Worm (Caenorhabditis elegans) whole organism, young adult: ENCODE data around the gene C23H5.12.
A peak's percentile ranks its signal among the peaks of the same experiment; 100 is the strongest.

Experiments
- B0261.1 ChIP-seq: sonication (generic microtip); optimal IDR thresholded peaks from 2 replicates; lab custom pipeline; 2016; ENCODE audit warnings: mild to moderate bottlenecking, missing genetic modification characterization, moderate library complexity, missing compliant biosample characterization
- B0336.3 ChIP-seq: fragments of 200-800 bp; sonication (Bioruptor generic); IDR thresholded peaks from 2 replicates; pipeline ENCODE4 v1.3.6; 2022; ENCODE audit warnings: missing genetic modification characterization, missing compliant biosample characterization
- F10E7.11 ChIP-seq: sonication (generic microtip); optimal IDR thresholded peaks from 2 replicates; lab custom pipeline; 2017; ENCODE audit warnings: mild to moderate bottlenecking, missing genetic modification characterization, moderate library complexity, missing compliant biosample characterization
- F33H1.4 ChIP-seq: fragments of 200-800 bp; sonication (Bioruptor generic); IDR thresholded peaks from 2 replicates; pipeline ENCODE4 v1.3.6; 2022; ENCODE audit warnings: missing genetic modification reagents, missing genetic modification characterization, missing compliant biosample characterization
- F39B2.1 ChIP-seq: fragments of 200-800 bp; sonication (Bioruptor generic); IDR thresholded peaks from 2 replicates; pipeline ENCODE4 v1.3.6; 2022; ENCODE audit warnings: missing genetic modification reagents, missing genetic modification characterization, missing compliant biosample characterization
- F52B5.7 ChIP-seq: sonication (generic microtip); optimal IDR thresholded peaks from 2 replicates; lab custom pipeline; 2016; ENCODE audit warnings: mild to moderate bottlenecking, missing genetic modification characterization, missing compliant biosample characterization
- F55B11.4 ChIP-seq: sonication (generic microtip); optimal IDR thresholded peaks from 2 replicates; lab custom pipeline; 2016; ENCODE audit warnings: missing compliant biosample characterization, missing genetic modification characterization, borderline replicate concordance; ENCODE audit not compliant: insufficient read depth
- K12H6.12 ChIP-seq: fragments of 200-800 bp; sonication (Bioruptor generic); optimal IDR thresholded peaks from 2 replicates; lab custom pipeline; 2018; ENCODE audit warnings: mild to moderate bottlenecking, missing genetic modification characterization, missing compliant biosample characterization
- T07F8.4 ChIP-seq: sonication (generic microtip); optimal IDR thresholded peaks from 2 replicates; lab custom pipeline; 2016; ENCODE audit warnings: mild to moderate bottlenecking, missing genetic modification characterization, moderate library complexity, missing compliant biosample characterization
- Y56A3A.18 ChIP-seq: fragments of 200-800 bp; sonication (Bioruptor generic); IDR thresholded peaks from 2 replicates; pipeline ENCODE4 v1.3.6; 2022; ENCODE audit warnings: missing genetic modification reagents, missing genetic modification characterization, missing compliant biosample characterization
- Y67H2A.10 ChIP-seq: fragments of 200-800 bp; sonication (Bioruptor generic); conservative IDR thresholded peaks from 2 replicates; pipeline ENCODE4 v1.3.6; 2022; ENCODE audit warnings: missing genetic modification reagents, missing genetic modification characterization, missing compliant biosample characterization
- atf-7 ChIP-seq: sonication (generic microtip); optimal IDR thresholded peaks from 2 replicates; lab custom pipeline; 2017; ENCODE audit warnings: mild to moderate bottlenecking, missing genetic modification characterization, missing compliant biosample characterization
- bed-2 ChIP-seq: fragments of 200-800 bp; sonication (Bioruptor generic); IDR thresholded peaks from 2 replicates; pipeline ENCODE4 v1.3.6; 2022; ENCODE audit warnings: missing genetic modification reagents, missing genetic modification characterization, missing compliant biosample characterization
- cebp-2 ChIP-seq: fragments of 200-800 bp; sonication (Bioruptor generic); IDR thresholded peaks from 2 replicates; pipeline ENCODE4 v1.3.6; 2022; ENCODE audit warnings: missing genetic modification characterization, missing compliant biosample characterization
- die-1 ChIP-seq: sonication (generic microtip); optimal IDR thresholded peaks from 2 replicates; lab custom pipeline; 2016; ENCODE audit warnings: missing genotype, mild to moderate bottlenecking, missing genetic modification characterization, missing compliant biosample characterization
- dpff-1 ChIP-seq: sonication (generic microtip); optimal IDR thresholded peaks from 2 replicates; lab custom pipeline; 2017; ENCODE audit warnings: mild to moderate bottlenecking, missing genetic modification characterization, missing compliant biosample characterization
- egl-44 ChIP-seq: fragments of 200-800 bp; sonication (Bioruptor generic); IDR thresholded peaks from 2 replicates; pipeline ENCODE4 v1.3.6; 2022; ENCODE audit warnings: missing genetic modification reagents, missing genetic modification characterization, missing compliant biosample characterization
- egrh-3 ChIP-seq: fragments of 200-800 bp; sonication (Bioruptor generic); IDR thresholded peaks from 2 replicates; pipeline ENCODE4 v1.3.6; 2022; ENCODE audit warnings: missing genetic modification reagents, missing genetic modification characterization, missing compliant biosample characterization
- hlh-26 ChIP-seq: fragments of 200-800 bp; sonication (Bioruptor generic); conservative IDR thresholded peaks from 2 replicates; pipeline ENCODE4 v1.3.6; 2022; ENCODE audit warnings: missing genetic modification reagents, missing genetic modification characterization, missing compliant biosample characterization
- hsf-1 ChIP-seq: fragments of 200-800 bp; sonication (Bioruptor generic); IDR thresholded peaks from 2 replicates; pipeline ENCODE4 v1.3.6; 2022; ENCODE audit warnings: missing genetic modification reagents, missing genetic modification characterization, missing compliant biosample characterization
- lin-54 ChIP-seq: fragments of 200-800 bp; sonication (Bioruptor generic); optimal IDR thresholded peaks from 2 replicates; lab custom pipeline; 2018; ENCODE audit warnings: mild to moderate bottlenecking, missing genetic modification characterization, missing compliant biosample characterization
- lsl-1 ChIP-seq: fragments of 200-800 bp; sonication (Bioruptor generic); optimal IDR thresholded peaks from 2 replicates; lab custom pipeline; 2018; ENCODE audit warnings: mild to moderate bottlenecking, missing genetic modification characterization, moderate library complexity, missing compliant biosample characterization
- madf-3 ChIP-seq: fragments of 200-800 bp; sonication (Bioruptor generic); IDR thresholded peaks from 2 replicates; pipeline ENCODE4 v1.3.6; 2022; ENCODE audit warnings: missing genetic modification reagents, missing genetic modification characterization, missing compliant biosample characterization
- mes-4 ChIP-seq: sonication (generic microtip); optimal IDR thresholded peaks from 2 replicates; lab custom pipeline; 2016; ENCODE audit warnings: missing genotype, missing genetic modification characterization, missing compliant biosample characterization
- mxl-1 ChIP-seq: sonication (generic microtip); optimal IDR thresholded peaks from 2 replicates; lab custom pipeline; 2016; ENCODE audit warnings: missing genetic modification characterization, missing compliant biosample characterization
- nfya-1 ChIP-seq: sonication (generic microtip); optimal IDR thresholded peaks from 2 replicates; lab custom pipeline; 2017; ENCODE audit warnings: antibody characterized with exemption, missing compliant biosample characterization, missing genetic modification characterization, borderline replicate concordance; ENCODE audit not compliant: insufficient read depth
- nhr-120 ChIP-seq: fragments of 200-800 bp; sonication (Bioruptor generic); IDR thresholded peaks from 2 replicates; pipeline ENCODE4 v1.3.6; 2022; ENCODE audit warnings: missing genetic modification characterization, missing compliant biosample characterization
- rcor-1 ChIP-seq: fragments of 200-800 bp; sonication (Bioruptor generic); IDR thresholded peaks from 2 replicates; pipeline ENCODE4 v1.3.6; 2022; ENCODE audit warnings: missing genetic modification reagents, missing genetic modification characterization, missing compliant biosample characterization
- repo-1 ChIP-seq: sonication (generic microtip); optimal IDR thresholded peaks from 2 replicates; lab custom pipeline; 2017; ENCODE audit warnings: mild to moderate bottlenecking, missing genetic modification characterization, missing compliant biosample characterization
- tlf-1 ChIP-seq: fragments of 200-800 bp; sonication (Bioruptor generic); optimal IDR thresholded peaks from 2 replicates; lab custom pipeline; 2018; ENCODE audit warnings: mild to moderate bottlenecking, missing genetic modification characterization, missing compliant biosample characterization
- unc-130 ChIP-seq: sonication (generic microtip); optimal IDR thresholded peaks from 2 replicates; lab custom pipeline; 2016; ENCODE audit warnings: missing genetic modification reagents, missing genetic modification characterization, missing compliant biosample characterization
- xnd-1 ChIP-seq: sonication (generic microtip); optimal IDR thresholded peaks from 2 replicates; lab custom pipeline; 2016; ENCODE audit warnings: missing genotype, missing genetic modification reagents, missing genetic modification characterization, missing compliant biosample characterization
- zfh-2 ChIP-seq: fragments of 200-800 bp; sonication (Bioruptor generic); conservative IDR thresholded peaks from 2 replicates; pipeline ENCODE4 v1.3.6; 2022; ENCODE audit warnings: missing genetic modification reagents, missing genetic modification characterization, missing compliant biosample characterization
- ztf-18 ChIP-seq: sonication (generic microtip); optimal IDR thresholded peaks from 2 replicates; lab custom pipeline; 2016; ENCODE audit warnings: missing genotype, mild to moderate bottlenecking, missing genetic modification characterization, missing compliant biosample characterization
- ztf-26 ChIP-seq: sonication (generic microtip); optimal IDR thresholded peaks from 2 replicates; lab custom pipeline; 2017; ENCODE audit warnings: missing genetic modification characterization, missing compliant biosample characterization

The C23H5.12 gene

ce11 chrIV:2133431-2133940 is at the start of gene C23H5.12:
Gene C23H5.12, plus strand, starts transcription at chrIV:2133481.
- TF ChIP-seq madf-3 (GFP tag; lab: Robert Waterston, UW) (no peak), tlf-1 (no peak), Y67H2A.10 (no peak), zfh-2 (no peak), T07F8.4 (tag; lab: Kevin White, UChicago) (no peak)
- TF ChIP-seq, all 124 proteins: peak for 0

ce11 chrIV:2083734-2084133 is 49.5 kb upstream of the C23H5.12 start, which contains the start of gene mca-2:
Gene mca-2, plus strand, starts transcription at chrIV:2084034.
- TF ChIP-seq F10E7.11 (tag; lab: Kevin White, UChicago) = no peak
- TF ChIP-seq egl-44 = no peak

- TF ChIP-seq hsf-1 = peak; percentile 92
Measured at ce11 chrIV:2096422-2096821, 36.9 kb upstream of the C23H5.12 start.

ce11 chrIV:2099771-2100170 is 33.5 kb upstream of the C23H5.12 start, which contains the start of gene C23H5.11:
Gene C23H5.11, minus strand, starts transcription at chrIV:2099871.
- TF ChIP-seq B0336.3 (GFP tag; lab: Robert Waterston, UW) (no peak), madf-3 (GFP tag; lab: Robert Waterston, UW) (no peak), lin-54 (GFP tag; lab: Kevin White, UChicago) (no peak), T07F8.4 (tag; lab: Kevin White, UChicago) (no peak), unc-130 (no peak), dpff-1 (tag; lab: Kevin White, UChicago) (no peak), F55B11.4 (tag; lab: Kevin White, UChicago) (no peak), die-1 (tag; lab: Kevin White, UChicago) (no peak), nhr-120 (GFP tag; lab: Robert Waterston, UW) (no peak), bed-2 (GFP tag; lab: Robert Waterston, UW) (no peak), B0261.1 (tag; lab: Kevin White, UChicago) (no peak)

ce11 chrIV:2102793-2103192 is 30.5 kb upstream of the C23H5.12 start, which contains the start of gene C23H5.15:
Gene C23H5.15, minus strand, starts transcription at chrIV:2102893.
- TF ChIP-seq F52B5.7 (tag; lab: Kevin White, UChicago) (no peak), Y56A3A.18 (GFP tag; lab: Robert Waterston, UW) (no peak), nfya-1 (tag; lab: Kevin White, UChicago) (no peak), rcor-1 (GFP tag; lab: Robert Waterston, UW) (no peak), K12H6.12 (tag; lab: Kevin White, UChicago) (no peak), ztf-18 (tag; lab: Kevin White, UChicago) (no peak), xnd-1 (no peak)

ce11 chrIV:2106708-2107107 is 26.6 kb upstream of the C23H5.12 start:
- TF ChIP-seq mxl-1 (no peak), mes-4 (no peak), ztf-26 (tag; lab: Kevin White, UChicago) (no peak), F33H1.4 (GFP tag; lab: Robert Waterston, UW) (peak; percentile 42), cebp-2 (0 out of 2 replicates have a peak, but pooled peaks have one; percentile 70), repo-1 (tag; lab: Kevin White, UChicago) (no peak), egrh-3 (GFP tag; lab: Robert Waterston, UW) (no peak), hlh-26 (GFP tag; lab: Robert Waterston, UW) (no peak), bed-2 (GFP tag; lab: Robert Waterston, UW) (no peak), lsl-1 (GFP tag; lab: Kevin White, UChicago) (no peak), F39B2.1 (GFP tag; lab: Robert Waterston, UW) (0 out of 2 replicates have a peak, but pooled peaks have one; percentile 18), nhr-120 (GFP tag; lab: Robert Waterston, UW) (0 out of 2 replicates have a peak, but pooled peaks have one; percentile 51), atf-7 (tag; lab: Kevin White, UChicago) (no peak)
